Worm (Caenorhabditis elegans) whole organism, L1 larva: Measurements from ENCODE around the gene puf-5.

Source experiments
- C16A3.4 ChIP-seq: fragments of 150-350 bp; optimal IDR thresholded peaks from 2 replicates; lab custom pipeline; 2014; ENCODE audit warnings: missing biosample characterization, missing genetic modification characterization
- aha-1 ChIP-seq: fragments of 150-350 bp; optimal IDR thresholded peaks from 2 replicates; lab custom pipeline; 2014; ENCODE audit warnings: missing biosample characterization, missing genetic modification characterization
- alr-1 ChIP-seq: fragments of 200-800 bp; sonication (Bioruptor generic); optimal IDR thresholded peaks from 2 replicates; lab custom pipeline; 2018; ENCODE audit warnings: borderline replicate concordance, mild to moderate bottlenecking, missing genetic modification characterization, missing compliant biosample characterization
- aly-2 ChIP-seq: fragments of 150-350 bp; optimal IDR thresholded peaks from 2 replicates; lab custom pipeline; 2014; ENCODE audit warnings: missing biosample characterization, missing genetic modification characterization
- ceh-63 ChIP-seq: fragments of 200-800 bp; sonication (Bioruptor generic); optimal IDR thresholded peaks from 2 replicates; lab custom pipeline; 2018; ENCODE audit warnings: mild to moderate bottlenecking, missing genetic modification characterization, missing compliant biosample characterization
- ceh-88 ChIP-seq: fragments of 200-800 bp; sonication (Bioruptor generic); IDR thresholded peaks from 2 replicates; pipeline ENCODE4 v1.3.6; 2022; ENCODE audit warnings: missing genetic modification characterization, missing compliant biosample characterization
- ceh-90 ChIP-seq: sonication (generic microtip); optimal IDR thresholded peaks from 2 replicates; lab custom pipeline; 2016; ENCODE audit warnings: missing genetic modification characterization, missing compliant biosample characterization
- ces-1 ChIP-seq: fragments of 150-350 bp; optimal IDR thresholded peaks from 2 replicates; lab custom pipeline; 2014; ENCODE audit warnings: missing biosample characterization, missing genetic modification reagents, missing genetic modification characterization
- dsc-1 ChIP-seq: sonication (generic microtip); optimal IDR thresholded peaks from 2 replicates; lab custom pipeline; 2016; ENCODE audit warnings: mild to moderate bottlenecking, missing genetic modification characterization, missing compliant biosample characterization
- efl-1 ChIP-seq, 4 experiments: fragments of 150-350 bp; optimal IDR thresholded peaks in 3 of 4; peaks in 1 of 4; 1 replicate in 1 of 4; 2 replicates in 3 of 4; lab custom pipeline; 2014; ENCODE audit warnings: missing biosample characterization in 2 of 4, missing genetic modification characterization in 2 of 4, missing genetic modification reagents in 2 of 4
- efl-3 ChIP-seq: fragments of 200-800 bp; sonication (Bioruptor generic); optimal IDR thresholded peaks from 2 replicates; lab custom pipeline; 2018; ENCODE audit warnings: mild to moderate bottlenecking, missing genetic modification characterization, missing compliant biosample characterization
- egl-27 ChIP-seq, 2 experiments: fragments of 150-350 bp in 1 of 2; sonication (generic microtip); optimal IDR thresholded peaks; 3 replicates each; lab custom pipeline; 2017 to 2018; ENCODE audit warnings: missing biosample characterization in 2 of 2, missing genetic modification characterization in 2 of 2, missing genetic modification reagents in 2 of 2
- elt-2 ChIP-seq: sonication (generic microtip); optimal IDR thresholded peaks from 2 replicates; lab custom pipeline; 2016; ENCODE audit warnings: missing genetic modification characterization, mild to moderate bottlenecking, inconsistent platforms, missing compliant biosample characterization, missing genetic modification reagents
- fkh-4 ChIP-seq: sonication (generic microtip); optimal IDR thresholded peaks from 2 replicates; lab custom pipeline; 2016; ENCODE audit warnings: missing compliant biosample characterization, missing genetic modification characterization, borderline replicate concordance
- fos-1 ChIP-seq: fragments of 150-350 bp; optimal IDR thresholded peaks from 2 replicates; lab custom pipeline; 2014; ENCODE audit warnings: missing biosample characterization, missing genetic modification characterization
- hlh-17 ChIP-seq: fragments of 200-800 bp; sonication (Bioruptor generic); optimal IDR thresholded peaks from 2 replicates; lab custom pipeline; 2018; ENCODE audit warnings: missing genetic modification characterization, mild to moderate bottlenecking, missing compliant biosample characterization, moderate library complexity, borderline replicate concordance
- hpl-2 ChIP-seq: fragments of 150-350 bp; optimal IDR thresholded peaks from 2 replicates; lab custom pipeline; 2014; ENCODE audit warnings: missing biosample characterization, missing genetic modification reagents, missing genetic modification characterization
- irx-1 ChIP-seq: sonication (generic microtip); optimal IDR thresholded peaks from 2 replicates; lab custom pipeline; 2016; ENCODE audit warnings: missing genetic modification characterization, missing compliant biosample characterization
- isw-1 ChIP-seq: fragments of 200-800 bp; sonication (Bioruptor generic); IDR thresholded peaks from 2 replicates; pipeline ENCODE4 v1.3.6; 2022; ENCODE audit warnings: missing genetic modification characterization, missing compliant biosample characterization
- jun-1 ChIP-seq: fragments of 150-350 bp; optimal IDR thresholded peaks from 2 replicates; lab custom pipeline; 2014; ENCODE audit warnings: missing biosample characterization, missing genetic modification reagents, missing genetic modification characterization
- lin-13 ChIP-seq: fragments of 150-350 bp; optimal IDR thresholded peaks from 2 replicates; lab custom pipeline; 2014; ENCODE audit warnings: missing biosample characterization, missing genetic modification reagents, missing genetic modification characterization
- lin-15B ChIP-seq: fragments of 150-350 bp; sonication (generic microtip); optimal IDR thresholded peaks from 3 replicates; lab custom pipeline; 2014; ENCODE audit warnings: missing biosample characterization, missing genetic modification characterization
- lin-35 ChIP-seq, 2 experiments: fragments of 150-350 bp; optimal IDR thresholded peaks; 2 replicates each; lab custom pipeline; 2014; ENCODE audit warnings: missing biosample characterization in 2 of 2, missing genetic modification characterization in 2 of 2, missing genetic modification reagents in 2 of 2
- lin-39 ChIP-seq: fragments of 150-350 bp; optimal IDR thresholded peaks from 2 replicates; lab custom pipeline; 2014; ENCODE audit warnings: missing biosample characterization, missing genetic modification reagents, missing genetic modification characterization
- lir-3 ChIP-seq: sonication (generic microtip); optimal IDR thresholded peaks from 2 replicates; lab custom pipeline; 2016; ENCODE audit warnings: mild to moderate bottlenecking, missing genetic modification characterization, moderate library complexity, missing compliant biosample characterization; ENCODE audit not compliant: poor library complexity
- lsy-2 ChIP-seq, 2 experiments: fragments of 150-350 bp; optimal IDR thresholded peaks; 2 replicates each; lab custom pipeline; 2014; ENCODE audit warnings: missing biosample characterization in 2 of 2, missing genetic modification characterization in 2 of 2
- mab-9 ChIP-seq: fragments of 200-800 bp; sonication (Bioruptor generic); IDR thresholded peaks from 2 replicates; pipeline ENCODE4 v1.3.6; 2022; ENCODE audit warnings: missing genetic modification reagents, missing genetic modification characterization, missing compliant biosample characterization
- mdl-1 ChIP-seq, 2 experiments: fragments of 150-350 bp; optimal IDR thresholded peaks; 2 replicates each; lab custom pipeline; 2014 to 2017; ENCODE audit warnings: missing biosample characterization in 2 of 2, missing genetic modification characterization in 2 of 2, inconsistent platforms in 1 of 2
- mef-2 ChIP-seq: fragments of 150-350 bp; optimal IDR thresholded peaks from 2 replicates; lab custom pipeline; 2014; ENCODE audit warnings: missing biosample characterization, missing genetic modification characterization
- mep-1 ChIP-seq: fragments of 150-350 bp; optimal IDR thresholded peaks from 2 replicates; lab custom pipeline; 2014; ENCODE audit warnings: missing biosample characterization, missing genetic modification characterization
- nhr-12 ChIP-seq: sonication (generic microtip); optimal IDR thresholded peaks from 2 replicates; lab custom pipeline; 2017; ENCODE audit warnings: missing biosample characterization, missing genetic modification characterization
- nhr-237 ChIP-seq: fragments of 150-350 bp; optimal IDR thresholded peaks from 2 replicates; lab custom pipeline; 2014; ENCODE audit warnings: missing biosample characterization, missing genetic modification characterization
- nhr-71 ChIP-seq: sonication (generic microtip); optimal IDR thresholded peaks from 2 replicates; lab custom pipeline; 2016; ENCODE audit warnings: mild to moderate bottlenecking, missing genetic modification characterization, moderate library complexity, missing compliant biosample characterization
- nhr-76 ChIP-seq: sonication (generic microtip); optimal IDR thresholded peaks from 2 replicates; lab custom pipeline; 2017; ENCODE audit warnings: missing biosample characterization, missing genetic modification characterization
- nhr-77 ChIP-seq: fragments of 150-350 bp; optimal IDR thresholded peaks from 2 replicates; lab custom pipeline; 2014; ENCODE audit warnings: missing biosample characterization, missing genetic modification characterization
- nhr-84 ChIP-seq: sonication (generic microtip); optimal IDR thresholded peaks from 2 replicates; lab custom pipeline; 2017; ENCODE audit warnings: missing biosample characterization, missing genetic modification characterization
- nhr-90 ChIP-seq: sonication (generic microtip); optimal IDR thresholded peaks from 2 replicates; lab custom pipeline; 2016; ENCODE audit warnings: mild to moderate bottlenecking, missing genetic modification characterization, missing compliant biosample characterization; ENCODE audit not compliant: poor library complexity
- pax-3 ChIP-seq: fragments of 200-800 bp; sonication (Bioruptor generic); optimal IDR thresholded peaks from 2 replicates; lab custom pipeline; 2018; ENCODE audit warnings: mild to moderate bottlenecking, missing genetic modification characterization, moderate library complexity, missing compliant biosample characterization
- pqm-1 ChIP-seq: sonication (generic microtip); optimal IDR thresholded peaks from 3 replicates; lab custom pipeline; 2017; ENCODE audit warnings: missing biosample characterization, missing genetic modification characterization
- skn-1 ChIP-seq: fragments of 150-350 bp; optimal IDR thresholded peaks from 2 replicates; lab custom pipeline; 2014; ENCODE audit warnings: missing biosample characterization, missing genetic modification characterization
- snpc-4 ChIP-seq: fragments of 150-350 bp; optimal IDR thresholded peaks from 2 replicates; lab custom pipeline; 2014; ENCODE audit warnings: missing biosample characterization, missing genetic modification characterization
- snu-23 ChIP-seq: sonication (generic microtip); optimal IDR thresholded peaks from 2 replicates; lab custom pipeline; 2016; ENCODE audit warnings: missing genetic modification characterization, missing compliant biosample characterization
- sox-4 ChIP-seq: sonication (generic microtip); optimal IDR thresholded peaks from 2 replicates; lab custom pipeline; 2016; ENCODE audit warnings: missing genetic modification characterization, missing compliant biosample characterization
- sup-37 ChIP-seq: fragments of 200-800 bp; sonication (Bioruptor generic); optimal IDR thresholded peaks from 2 replicates; lab custom pipeline; 2018; ENCODE audit warnings: mild to moderate bottlenecking, missing genetic modification characterization, missing compliant biosample characterization
- tbx-2 ChIP-seq: sonication (generic microtip); optimal IDR thresholded peaks from 2 replicates; lab custom pipeline; 2016; ENCODE audit warnings: missing genetic modification characterization, missing compliant biosample characterization
- tlp-1 ChIP-seq: fragments of 150-350 bp; optimal IDR thresholded peaks from 2 replicates; lab custom pipeline; 2014; ENCODE audit warnings: missing biosample characterization, missing genetic modification characterization
- unc-30 ChIP-seq: sonication (generic microtip); optimal IDR thresholded peaks from 2 replicates; lab custom pipeline; 2017; ENCODE audit warnings: missing biosample characterization, missing genetic modification characterization
- unc-62 ChIP-seq: fragments of 150-350 bp; optimal IDR thresholded peaks from 2 replicates; lab custom pipeline; 2014; ENCODE audit warnings: missing biosample characterization, missing genetic modification reagents, missing genetic modification characterization
- unc-86 ChIP-seq: sonication (generic microtip); optimal IDR thresholded peaks from 2 replicates; lab custom pipeline; 2016; ENCODE audit warnings: missing genetic modification characterization, missing compliant biosample characterization
- zip-4 ChIP-seq: fragments of 200-800 bp; sonication (Bioruptor generic); optimal IDR thresholded peaks from 2 replicates; lab custom pipeline; 2018; ENCODE audit warnings: mild to moderate bottlenecking, missing genetic modification characterization, moderate library complexity, missing compliant biosample characterization
- ztf-11 ChIP-seq, 2 experiments: sonication (generic microtip); optimal IDR thresholded peaks; 2 replicates each; lab custom pipeline; 2016 to 2017; ENCODE audit warnings: missing genetic modification characterization in 2 of 2, missing biosample characterization in 1 of 2, missing compliant biosample characterization in 1 of 2
- ztf-4 ChIP-seq: fragments of 150-350 bp; optimal IDR thresholded peaks from 2 replicates; lab custom pipeline; 2014; ENCODE audit warnings: missing biosample characterization, missing genetic modification characterization

Gene puf-5

DNA sequence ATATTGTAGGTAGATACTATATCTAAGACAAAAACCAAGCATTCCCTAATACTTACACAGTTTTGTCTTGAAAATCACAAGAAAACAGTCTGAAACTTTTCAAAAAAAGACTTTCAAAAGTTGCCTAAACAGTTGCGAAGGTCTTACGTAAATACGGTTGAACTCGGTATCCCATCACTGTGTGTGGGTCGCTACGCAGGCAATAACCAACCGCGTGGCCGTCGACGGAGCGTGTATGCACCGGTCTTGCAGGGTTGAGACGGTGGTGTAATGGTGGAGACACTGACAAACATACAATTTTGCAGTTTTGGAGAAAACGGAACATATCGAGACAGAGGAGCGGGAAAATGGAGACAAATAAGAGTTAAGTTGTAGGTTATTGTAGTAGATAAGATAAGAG is 14.1 kb upstream of the puf-5 start, which contains the start of gene iff-2 (continued):
- TF ChIP-seq lin-13 (GFP tag; lab: Kevin White, UChicago) (peak; percentile 100), efl-3 (GFP tag; lab: Kevin White, UChicago) (peak; percentile 77), mab-9 (peak; percentile 92), ceh-90 (tag; lab: Kevin White, UChicago) (peak; percentile 9), pax-3 (tag; lab: Kevin White, UChicago) (peak; percentile 98), lin-39 (tag; lab: Kevin White, UChicago) (peak; percentile 93), nhr-71 (tag; lab: Kevin White, UChicago) (peak; percentile 100), lir-3 (tag; lab: Kevin White, UChicago) (peak; percentile 95), irx-1 (tag; lab: Kevin White, UChicago) (peak; percentile 96), egl-27 (tag; optimal IDR thresholded peaks at IDR 0.05; lab: Kevin White, UChicago) (peak; percentile 90 to 96), nhr-76 (tag; lab: Kevin White, UChicago) (peak; percentile 86), nhr-84 (tag; lab: Kevin White, UChicago) (no peak), hlh-17 (GFP tag; lab: Kevin White, UChicago) (no peak), aly-2 (peak; percentile 93), mdl-1 (tag; optimal IDR thresholded peaks at IDR 0.05; lab: Kevin White, UChicago) (peak; percentile 90 to 100), dsc-1 (tag; lab: Kevin White, UChicago) (peak; percentile 99), alr-1 (tag; lab: Kevin White, UChicago) (no peak), nhr-12 (tag; lab: Kevin White, UChicago) (no peak), lsy-2 (tag; optimal IDR thresholded peaks at IDR 0.05; lab: Kevin White, UChicago) (peak; percentile 98), elt-2 (tag; lab: Kevin White, UChicago) (peak; percentile 94), isw-1 (GFP tag; lab: Robert Waterston, UW) (peak; percentile 99), tlp-1 (tag; lab: Kevin White, UChicago) (no peak), unc-30 (no peak), hpl-2 (GFP tag; lab: Kevin White, UChicago) (peak; percentile 99), ztf-4 (tag; lab: Kevin White, UChicago) (peak; percentile 99), ces-1 (GFP tag; lab: Kevin White, UChicago) (no peak), nhr-90 (tag; lab: Kevin White, UChicago) (peak; percentile 99), efl-1 (optimal IDR thresholded peaks at IDR 0.05; lab: Kevin White, UChicago) (peak; percentile 98), efl-1 (GFP tag; optimal IDR thresholded peaks at IDR 0.05 in 1 of 2; lab: Kevin White, UChicago) (peak; percentile 91 to 100), mef-2 (tag; lab: Kevin White, UChicago) (peak; percentile 97), lin-15B (tag; lab: Kevin White, UChicago) (peak; percentile 100), lin-35 (GFP tag; optimal IDR thresholded peaks at IDR 0.05; lab: Kevin White, UChicago) (peak; percentile 97 to 99), jun-1 (tag; lab: Kevin White, UChicago) (peak; percentile 99), fos-1 (tag; lab: Kevin White, UChicago) (peak; percentile 97), unc-86 (tag; lab: Kevin White, UChicago) (peak; percentile 99), sup-37 (GFP tag; lab: Kevin White, UChicago) (peak; percentile 94), skn-1 (tag; lab: Kevin White, UChicago) (peak; percentile 98), nhr-77 (tag; lab: Kevin White, UChicago) (peak; percentile 100), nhr-237 (tag; lab: Kevin White, UChicago) (peak; percentile 99), mep-1 (peak; percentile 99), zip-4 (GFP tag; lab: Kevin White, UChicago) (peak; percentile 91), ceh-88 (GFP tag; lab: Robert Waterston, UW) (peak; percentile 97), ztf-11 (tag; optimal IDR thresholded peaks at IDR 0.05; lab: Kevin White, UChicago) (peak in 1 of 2 experiments; percentile 96), fkh-4 (tag; lab: Kevin White, UChicago) (peak; percentile 71), sox-4 (tag; lab: Kevin White, UChicago) (peak; percentile 95), aha-1 (tag; lab: Kevin White, UChicago) (peak; percentile 98), snpc-4 (tag; lab: Kevin White, UChicago) (peak; percentile 90), snu-23 (peak; percentile 100), tbx-2 (tag; lab: Kevin White, UChicago) (peak; percentile 99), pqm-1 (peak; percentile 54), C16A3.4 (tag; lab: Kevin White, UChicago) (peak; percentile 100), ceh-63 (no peak), unc-62 (GFP tag; lab: Kevin White, UChicago) (peak; percentile 86)
